Worm (Caenorhabditis elegans): ENCODE results near the gene unc-85.
A peak's percentile ranks its signal among the peaks of the same experiment; 100 is the strongest.

The unc-85 gene

ce11 chrII:4706359-4706871 lies 4.5 kb downstream of the unc-85 start, which contains the start of the genes F10G7.9 and tsn-1 (continued):
- TF ChIP-seq duxl-1 (tag; optimal IDR thresholded peaks at IDR 0.05; ENCODE audit: poor library complexity) (peak; percentile 11), nhr-48 (tag; optimal IDR thresholded peaks at IDR 0.05) (no peak), daf-16 (GFP tag; optimal IDR thresholded peaks at IDR 0.05) (no peak), daf-16 (tag; optimal IDR thresholded peaks at IDR 0.05) (peak; percentile 21), cey-2 (tag; optimal IDR thresholded peaks at IDR 0.05; ENCODE audit: borderline replicate concordance, insufficient read depth) (no peak), nhr-28 (tag; optimal IDR thresholded peaks at IDR 0.05) (peak; percentile 47), nhr-76 (tag; optimal IDR thresholded peaks at IDR 0.05) (no peak), aha-1 (tag) (peak; percentile 87), nhr-102 (tag; optimal IDR thresholded peaks at IDR 0.05) (no peak), mes-2 (tag; optimal IDR thresholded peaks at IDR 0.05; ENCODE audit: poor library complexity, severe bottlenecking) (peak; percentile 83), dmd-6 (GFP tag; IDR thresholded peaks at IDR 0.05) (peak; percentile 57), dve-1 (tag; optimal IDR thresholded peaks at IDR 0.05; ENCODE audit: insufficient read depth) (peak; percentile 59), nhr-41 (GFP tag; IDR thresholded peaks at IDR 0.05) (no peak), nhr-42 (GFP tag; IDR thresholded peaks at IDR 0.05) (no peak)

ce11 chrII:4710120-4710519 lies 8.3 kb downstream of the unc-85 start, which contains the start of gene tag-151:
Gene tag-151, plus strand, starts transcription at chrII:4710277.
- TF ChIP-seq arid-1 (GFP tag; conservative IDR thresholded peaks at IDR 0.05) (peak; percentile 56; the same call in 1 of the 2 replicates), lin-38 (GFP tag; IDR thresholded peaks at IDR 0.05) (peak; percentile 65), daf-16 (GFP tag; optimal IDR thresholded peaks at IDR 0.05) (peak in 1 of 2 experiments; percentile 54), daf-16 (tag; optimal IDR thresholded peaks at IDR 0.05) (no peak), spr-1 (tag; optimal IDR thresholded peaks at IDR 0.05) (peak; percentile 36), F10B5.3 (tag; optimal IDR thresholded peaks at IDR 0.05) (peak; percentile 54), spr-3 (GFP tag; optimal IDR thresholded peaks at IDR 0.05) (peak; percentile 58), zip-2 (tag; optimal IDR thresholded peaks at IDR 0.05) (peak; percentile 54), lim-7 (GFP tag; IDR thresholded peaks at IDR 0.05) (0 out of 2 replicates have a peak, but pooled peaks have one; percentile 22), lin-13 (GFP tag; optimal IDR thresholded peaks at IDR 0.05) (no peak), nhr-102 (tag; optimal IDR thresholded peaks at IDR 0.05) (peak; percentile 77), pha-4 (GFP tag; IDR thresholded peaks at IDR 0.05) (no peak), pha-4 (tag; optimal IDR thresholded peaks at IDR 0.05) (no peak), saeg-2 (GFP tag; IDR thresholded peaks at IDR 0.05) (0 out of 2 replicates have a peak, but pooled peaks have one; percentile 25), Y105C5A.15 (GFP tag; IDR thresholded peaks at IDR 0.05) (no peak), hif-1 (tag; optimal IDR thresholded peaks at IDR 0.05) (no peak), dve-1 (tag; optimal IDR thresholded peaks at IDR 0.05; ENCODE audit: insufficient read depth) (peak; percentile 3), skn-1 (tag; optimal IDR thresholded peaks at IDR 0.05) (no peak), zag-1 (tag; optimal IDR thresholded peaks at IDR 0.05) (no peak), nhr-48 (tag; optimal IDR thresholded peaks at IDR 0.05) (peak; percentile 16), F37D6.2 (tag; optimal IDR thresholded peaks at IDR 0.05) (no peak), Y48G9A.11 (GFP tag; IDR thresholded peaks at IDR 0.05) (peak; percentile 24; the same call in 1 of the 2 replicates), lsy-2 (tag; optimal IDR thresholded peaks at IDR 0.05) (peak in 1 of 2 experiments; percentile 41)

- TF ChIP-seq unc-62 (GFP tag; optimal IDR thresholded peaks at IDR 0.05 in 1 of 2) (peak in 1 of 2 experiments; percentile 96), unc-62 (tag; optimal IDR thresholded peaks at IDR 0.05) (no peak), nhr-237 (tag; optimal IDR thresholded peaks at IDR 0.05) (no peak)
Observed at ce11 chrII:4710813-4711212, 8.9 kb downstream of the unc-85 start.

DNA sequence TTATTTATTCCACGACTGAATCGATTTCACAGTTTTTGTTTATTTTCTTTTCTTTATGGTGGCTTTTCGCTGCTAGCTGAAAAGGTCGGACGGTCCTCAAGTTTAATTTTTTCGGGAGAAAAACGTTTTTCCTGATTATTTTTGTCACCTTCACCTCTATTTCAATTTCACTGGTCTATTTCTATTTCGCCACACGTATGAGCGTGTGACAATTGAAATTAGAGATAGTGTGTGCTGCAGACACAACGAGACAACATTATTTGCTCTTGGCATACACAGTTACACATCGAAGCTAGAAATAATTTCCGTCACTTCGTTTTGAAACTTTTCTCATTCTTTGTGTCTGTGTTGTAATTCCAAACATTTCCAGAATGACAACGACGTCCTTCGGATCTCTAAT lies 13.8 kb downstream of the unc-85 start, which contains the start of gene F41C3.8:
TSS of gene F41C3.8 (plus strand) at position 371 of the 400 bp plus-strand sequence.
- TF ChIP-seq hif-1 (tag; optimal IDR thresholded peaks at IDR 0.05), result no peak
- TF ChIP-seq saeg-2 (GFP tag; IDR thresholded peaks at IDR 0.05), result no peak
- no peak for TF ChIP-seq mes-2 (tag; optimal IDR thresholded peaks at IDR 0.05; ENCODE audit: poor library complexity, severe bottlenecking)
- no peak for TF ChIP-seq lin-13 (GFP tag; optimal IDR thresholded peaks at IDR 0.05)
- TF ChIP-seq fos-1 (tag; optimal IDR thresholded peaks at IDR 0.05), result no peak
- peak; percentile 42; the same call in 1 of the 2 replicates for TF ChIP-seq dmd-6 (GFP tag; IDR thresholded peaks at IDR 0.05)
- TF ChIP-seq pqm-1 (tag; optimal IDR thresholded peaks at IDR 0.05), result peak; percentile 75
- TF ChIP-seq nhr-102 (tag; optimal IDR thresholded peaks at IDR 0.05), result no peak
- TF ChIP-seq nhr-48 (tag; optimal IDR thresholded peaks at IDR 0.05), result no peak
- no peak for TF ChIP-seq ZK546.5 (tag; optimal IDR thresholded peaks at IDR 0.05)
- no peak for TF ChIP-seq daf-19 (GFP tag; conservative IDR thresholded peaks at IDR 0.05)
- no peak for TF ChIP-seq zfp-3 (GFP tag; conservative IDR thresholded peaks at IDR 0.05)
- TF ChIP-seq hlh-11 (tag; optimal IDR thresholded peaks at IDR 0.05), result peak; percentile 20
- no peak for TF ChIP-seq unc-62 (GFP tag; optimal IDR thresholded peaks at IDR 0.05 in 1 of 2)
- no peak for TF ChIP-seq unc-62 (tag; optimal IDR thresholded peaks at IDR 0.05)
- no peak for TF ChIP-seq snpc-4 (tag; optimal IDR thresholded peaks at IDR 0.05)
- TF ChIP-seq snpc-1.2 (GFP tag; IDR thresholded peaks at IDR 0.05), result no peak
- no peak for TF ChIP-seq spr-1 (tag; optimal IDR thresholded peaks at IDR 0.05)
- peak; percentile 30 for TF ChIP-seq hlh-30 (tag; optimal IDR thresholded peaks at IDR 0.05; ENCODE audit: insufficient read depth)
- no peak for TF ChIP-seq aha-1 (tag)
- TF ChIP-seq Y48G9A.11 (GFP tag; IDR thresholded peaks at IDR 0.05), result no peak

Data from whole organism, L4 larva.